Worm (Caenorhabditis elegans) whole organism, L4/young adult: ENCODE results near the gene ops-1.

Experiments
- dao-5 ChIP-seq: sonication (generic microtip); optimal IDR thresholded peaks from 2 replicates; lab custom pipeline; 2016; ENCODE audit warnings: missing genotype, missing genetic modification characterization, moderate library complexity, missing compliant biosample characterization
- him-1 ChIP-seq: sonication (generic microtip); optimal IDR thresholded peaks from 2 replicates; lab custom pipeline; 2016; ENCODE audit warnings: missing genotype, missing genetic modification reagents, missing genetic modification characterization, missing compliant biosample characterization

- TF ChIP-seq dao-5 (tag; lab: Kevin White, UChicago) (no peak), him-1 (no peak)
Observed at ce11 chrIV:6328198-6328597, 44.0 kb upstream of the ops-1 start.
